Worm (Caenorhabditis elegans): Measurements from ENCODE around the gene emc-2.

DNA sequence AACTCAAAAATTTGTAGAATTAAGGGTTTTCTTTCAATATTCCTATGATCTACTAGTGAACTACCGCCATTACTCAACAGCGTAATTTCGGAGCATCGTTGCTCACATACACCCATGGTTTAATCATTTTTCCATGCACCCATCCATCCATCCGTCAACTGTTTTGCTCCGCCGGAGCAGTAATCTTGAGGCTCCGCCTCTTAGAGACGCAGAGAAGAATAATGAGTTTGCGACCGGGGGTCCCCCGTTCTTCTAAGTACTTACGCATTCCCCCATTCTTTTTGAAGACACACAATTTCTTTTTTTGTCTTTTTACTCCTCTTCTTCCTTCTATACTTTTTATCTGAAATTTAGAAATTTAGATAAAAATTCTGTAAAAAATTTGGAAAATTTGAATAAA is 32.3 kb upstream of the emc-2 start:
- TF ChIP-seq mep-1 (tag; optimal IDR thresholded peaks at IDR 0.05) (no peak), ces-1 (GFP tag; optimal IDR thresholded peaks at IDR 0.05) (no peak), snpc-4 (tag; optimal IDR thresholded peaks at IDR 0.05) (no peak), elt-3 (tag; optimal IDR thresholded peaks at IDR 0.05) (no peak)

Data from whole organism, L1 larva.